Worm (Caenorhabditis elegans): ENCODE measurements around the gene Y43F8C.7.

- no peak for TF ChIP-seq unc-130 (tag; optimal IDR thresholded peaks at IDR 0.05)
- no peak for TF ChIP-seq nhr-237 (tag; optimal IDR thresholded peaks at IDR 0.05)
Measured at ce11 chrV:19668213-19668612, 24.4 kb upstream of the Y43F8C.7 start.
